Worm (Caenorhabditis elegans) whole organism, L4/young adult: ENCODE data around the gene mip-2.

Source experiments
- W03F9.2 ChIP-seq: fragments of 150-350 bp; optimal IDR thresholded peaks from 2 replicates; lab custom pipeline; 2014; ENCODE audit warnings: missing biosample characterization, missing genetic modification characterization
- dao-5 ChIP-seq: sonication (generic microtip); optimal IDR thresholded peaks from 2 replicates; lab custom pipeline; 2016; ENCODE audit warnings: missing genotype, missing genetic modification characterization, moderate library complexity, missing compliant biosample characterization
- him-1 ChIP-seq: sonication (generic microtip); optimal IDR thresholded peaks from 2 replicates; lab custom pipeline; 2016; ENCODE audit warnings: missing genotype, missing genetic modification reagents, missing genetic modification characterization, missing compliant biosample characterization

DNA sequence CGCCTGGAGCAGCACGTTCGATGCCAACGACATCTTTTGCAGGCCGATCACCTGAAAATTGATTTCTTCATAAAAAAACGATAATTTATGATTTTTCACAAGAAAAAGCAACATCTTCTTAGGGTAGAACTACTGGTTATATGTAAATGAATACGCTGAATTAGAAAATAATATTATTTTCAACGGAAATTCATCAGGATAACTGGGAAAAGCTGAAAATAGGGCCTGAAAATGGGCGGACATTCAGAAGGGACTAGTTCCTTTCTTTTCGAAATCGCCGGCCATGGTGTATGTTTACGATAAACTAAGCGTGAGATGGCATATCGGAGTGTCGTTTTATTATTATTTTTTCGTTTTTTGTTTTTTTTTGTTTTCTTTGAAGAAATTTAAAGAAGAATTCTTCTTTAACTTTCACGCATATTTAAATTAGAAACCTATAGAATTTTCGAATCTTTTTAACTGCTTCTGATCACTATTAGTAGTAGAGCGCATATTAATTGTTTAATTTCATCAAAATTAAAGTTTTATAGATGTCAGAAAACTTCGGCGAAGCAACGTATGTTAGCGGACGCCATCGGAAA is 46.2 kb downstream of the mip-2 start, which contains the start of the genes nduv-2 and F53F4.12:
- TF ChIP-seq dao-5 (no peak), him-1 (tag; lab: Kevin White, UChicago) (no peak), W03F9.2 (no peak)
